Worm (Caenorhabditis elegans) whole organism, L2 larva: Measurements from ENCODE around the gene flp-19.
A peak's percentile ranks its signal among the peaks of the same experiment; 100 is the strongest.

Source experiments
- C34F6.9 ChIP-seq: fragments of 150-350 bp; optimal IDR thresholded peaks from 2 replicates; lab custom pipeline; 2014; ENCODE audit warnings: missing biosample characterization, missing genetic modification characterization
- F13H6.1 ChIP-seq: sonication (generic microtip); optimal IDR thresholded peaks from 2 replicates; lab custom pipeline; 2016; ENCODE audit warnings: missing genetic modification characterization, missing compliant biosample characterization
- Y55F3AM.14 ChIP-seq: fragments of 200-800 bp; sonication (Bioruptor generic); optimal IDR thresholded peaks from 2 replicates; lab custom pipeline; 2018; ENCODE audit warnings: mild to moderate bottlenecking, missing genetic modification characterization, missing compliant biosample characterization
- ZK546.5 ChIP-seq: sonication (generic microtip); optimal IDR thresholded peaks from 2 replicates; lab custom pipeline; 2017; ENCODE audit warnings: missing biosample characterization, missing genetic modification characterization
- alr-1 ChIP-seq: fragments of 150-350 bp; optimal IDR thresholded peaks from 2 replicates; lab custom pipeline; 2014; ENCODE audit warnings: missing biosample characterization, missing genetic modification characterization
- aly-2 ChIP-seq: fragments of 150-350 bp; optimal IDR thresholded peaks from 2 replicates; lab custom pipeline; 2014; ENCODE audit warnings: missing biosample characterization, missing genetic modification characterization
- blmp-1 ChIP-seq: sonication (generic microtip); optimal IDR thresholded peaks from 2 replicates; lab custom pipeline; 2017; ENCODE audit warnings: missing genetic modification characterization, mild to moderate bottlenecking, missing compliant biosample characterization, antibody characterized with exemption, moderate library complexity; ENCODE audit not compliant: insufficient read depth
- ceh-16 ChIP-seq: fragments of 150-350 bp; optimal IDR thresholded peaks from 2 replicates; lab custom pipeline; 2014; ENCODE audit warnings: missing biosample characterization, missing genetic modification characterization
- crh-2 ChIP-seq: sonication (generic microtip); optimal IDR thresholded peaks from 2 replicates; lab custom pipeline; 2017; ENCODE audit warnings: missing biosample characterization, missing genetic modification characterization
- dmd-4 ChIP-seq: sonication (generic microtip); optimal IDR thresholded peaks from 2 replicates; lab custom pipeline; 2017; ENCODE audit warnings: missing biosample characterization, missing genetic modification characterization
- fos-1 ChIP-seq: fragments of 150-350 bp; optimal IDR thresholded peaks from 2 replicates; lab custom pipeline; 2014; ENCODE audit warnings: missing biosample characterization, missing genetic modification characterization
- gmeb-1 ChIP-seq: fragments of 150-350 bp; optimal IDR thresholded peaks from 2 replicates; lab custom pipeline; 2014; ENCODE audit warnings: missing biosample characterization, missing genetic modification characterization
- lin-11 ChIP-seq: fragments of 150-350 bp; sonication (generic microtip); optimal IDR thresholded peaks from 2 replicates; lab custom pipeline; 2014; ENCODE audit warnings: missing biosample characterization, missing genetic modification characterization, inconsistent platforms, mixed read lengths
- lin-13 ChIP-seq: fragments of 150-350 bp; optimal IDR thresholded peaks from 2 replicates; lab custom pipeline; 2014; ENCODE audit warnings: missing biosample characterization, missing genetic modification reagents, missing genetic modification characterization
- lsy-2 ChIP-seq, 2 experiments: fragments of 150-350 bp in 1 of 2; sonication (generic microtip) in 1 of 2; optimal IDR thresholded peaks; 2 replicates each; lab custom pipeline; 2014 to 2017; ENCODE audit warnings: missing biosample characterization in 2 of 2, missing genetic modification characterization in 2 of 2
- mab-5 ChIP-seq: fragments of 150-350 bp; optimal IDR thresholded peaks from 2 replicates; lab custom pipeline; 2014; ENCODE audit warnings: missing biosample characterization, missing genetic modification characterization
- mbf-1 ChIP-seq: sonication (generic microtip); optimal IDR thresholded peaks from 2 replicates; lab custom pipeline; 2017; ENCODE audit warnings: missing biosample characterization, missing genetic modification characterization
- mdl-1 ChIP-seq, 2 experiments: fragments of 150-350 bp in 1 of 2; sonication (generic microtip) in 1 of 2; optimal IDR thresholded peaks; 2 replicates each; lab custom pipeline; 2017; ENCODE audit warnings: missing biosample characterization in 2 of 2, missing genetic modification characterization in 2 of 2
- nhr-12 ChIP-seq: fragments of 150-350 bp; optimal IDR thresholded peaks from 2 replicates; lab custom pipeline; 2014; ENCODE audit warnings: missing biosample characterization, missing genetic modification characterization
- nhr-129 ChIP-seq: fragments of 150-350 bp; optimal IDR thresholded peaks from 2 replicates; lab custom pipeline; 2014; ENCODE audit warnings: missing biosample characterization, missing genetic modification characterization
- nhr-21 ChIP-seq: fragments of 150-350 bp; optimal IDR thresholded peaks from 2 replicates; lab custom pipeline; 2014; ENCODE audit warnings: missing biosample characterization, missing genetic modification characterization
- nhr-23 ChIP-seq: fragments of 150-350 bp; optimal IDR thresholded peaks from 2 replicates; lab custom pipeline; 2014; ENCODE audit warnings: missing biosample characterization, missing genetic modification reagents, missing genetic modification characterization
- nhr-25 ChIP-seq: fragments of 150-350 bp; sonication (generic microtip); optimal IDR thresholded peaks from 3 replicates; lab custom pipeline; 2014; ENCODE audit warnings: missing biosample characterization, missing genetic modification characterization
- nhr-77 ChIP-seq: fragments of 150-350 bp; optimal IDR thresholded peaks from 2 replicates; lab custom pipeline; 2014; ENCODE audit warnings: missing biosample characterization, missing genetic modification characterization
- peb-1 ChIP-seq: fragments of 150-350 bp; optimal IDR thresholded peaks from 2 replicates; lab custom pipeline; 2014; ENCODE audit warnings: missing biosample characterization, missing genetic modification characterization
- sem-4 ChIP-seq: fragments of 150-350 bp; optimal IDR thresholded peaks from 2 replicates; lab custom pipeline; 2014; ENCODE audit warnings: missing biosample characterization, missing genetic modification reagents, missing genetic modification characterization
- skn-1 ChIP-seq: sonication (generic microtip); optimal IDR thresholded peaks from 2 replicates; lab custom pipeline; 2017; ENCODE audit warnings: missing biosample characterization, missing genetic modification characterization
- sma-3 ChIP-seq: sonication (generic microtip); optimal IDR thresholded peaks from 2 replicates; lab custom pipeline; 2016; ENCODE audit warnings: missing genetic modification reagents, missing genetic modification characterization, missing compliant biosample characterization
- sma-9 ChIP-seq, 2 experiments: fragments of 150-350 bp in 1 of 2; sonication (generic microtip) in 1 of 2; optimal IDR thresholded peaks; 2 replicates each; lab custom pipeline; 2014 to 2016; ENCODE audit warnings: missing genetic modification characterization in 2 of 2, mild to moderate bottlenecking in 1 of 2, missing biosample characterization in 1 of 2, missing compliant biosample characterization in 1 of 2, missing genetic modification reagents in 1 of 2, moderate library complexity in 1 of 2
- snpc-4 ChIP-seq: fragments of 150-350 bp; optimal IDR thresholded peaks from 2 replicates; lab custom pipeline; 2014; ENCODE audit warnings: missing biosample characterization, missing genetic modification characterization
- unc-39 ChIP-seq: fragments of 150-350 bp; optimal IDR thresholded peaks from 2 replicates; lab custom pipeline; 2014; ENCODE audit warnings: missing biosample characterization, missing genetic modification characterization
- unc-55 ChIP-seq: fragments of 150-350 bp; sonication (generic microtip); optimal IDR thresholded peaks from 3 replicates; lab custom pipeline; 2014; ENCODE audit warnings: missing biosample characterization, missing genetic modification reagents, missing genetic modification characterization
- unc-62 ChIP-seq: fragments of 150-350 bp; optimal IDR thresholded peaks from 2 replicates; lab custom pipeline; 2014; ENCODE audit warnings: missing biosample characterization, missing genetic modification reagents, missing genetic modification characterization
- zag-1 ChIP-seq: fragments of 150-350 bp; optimal IDR thresholded peaks from 2 replicates; lab custom pipeline; 2014; ENCODE audit warnings: missing biosample characterization, missing genetic modification characterization
- ztf-11 ChIP-seq: sonication (generic microtip); optimal IDR thresholded peaks from 2 replicates; lab custom pipeline; 2017; ENCODE audit warnings: missing biosample characterization, missing genetic modification characterization
- ztf-4 ChIP-seq: fragments of 150-350 bp; optimal IDR thresholded peaks from 2 replicates; lab custom pipeline; 2014; ENCODE audit warnings: missing biosample characterization, missing genetic modification characterization

flp-19 gene

ce11 chrX:10576872-10577271 lies 27.6 kb upstream of the flp-19 start, which contains the start of gene nhx-5:
Gene nhx-5, plus strand, starts transcription at chrX:10576953.
- TF ChIP-seq alr-1 = no peak
- no peak for TF ChIP-seq nhr-77 (tag; lab: Kevin White, UChicago)
- TF ChIP-seq crh-2 = no peak
- no peak for TF ChIP-seq ztf-4 (tag; lab: Kevin White, UChicago)
- no peak for TF ChIP-seq ceh-16
- TF ChIP-seq ztf-11 (tag; lab: Kevin White, UChicago) = no peak
- no peak for TF ChIP-seq unc-55
- TF ChIP-seq C34F6.9 (tag; lab: Kevin White, UChicago) = no peak
- no peak for TF ChIP-seq Y55F3AM.14 (GFP tag; lab: Kevin White, UChicago)
- TF ChIP-seq mbf-1 = no peak
- TF ChIP-seq aly-2 (tag; lab: Kevin White, UChicago) = no peak
- TF ChIP-seq peb-1 (tag; lab: Kevin White, UChicago) = no peak
- no peak for TF ChIP-seq nhr-12 (tag; lab: Kevin White, UChicago)
- TF ChIP-seq lsy-2 (tag; optimal IDR thresholded peaks at IDR 0.05; lab: Kevin White, UChicago) = no peak
- no peak for TF ChIP-seq lin-13 (GFP tag; lab: Kevin White, UChicago)
- no peak for TF ChIP-seq sma-3 (GFP tag; lab: Kevin White, UChicago)
- no peak for TF ChIP-seq gmeb-1
- no peak for TF ChIP-seq skn-1 (tag; lab: Kevin White, UChicago)
- no peak for TF ChIP-seq snpc-4
- no peak for TF ChIP-seq nhr-25

- TF ChIP-seq mbf-1 (no peak), mdl-1 (tag; optimal IDR thresholded peaks at IDR 0.05; lab: Kevin White, UChicago) (no peak), F13H6.1 (no peak), ztf-11 (tag; lab: Kevin White, UChicago) (no peak)
Measured at ce11 chrX:10589465-10589864, 15.0 kb upstream of the flp-19 start, which contains the start of gene F57C7.4. Gene F57C7.4, minus strand, starts transcription at chrX:10589565.

DNA sequence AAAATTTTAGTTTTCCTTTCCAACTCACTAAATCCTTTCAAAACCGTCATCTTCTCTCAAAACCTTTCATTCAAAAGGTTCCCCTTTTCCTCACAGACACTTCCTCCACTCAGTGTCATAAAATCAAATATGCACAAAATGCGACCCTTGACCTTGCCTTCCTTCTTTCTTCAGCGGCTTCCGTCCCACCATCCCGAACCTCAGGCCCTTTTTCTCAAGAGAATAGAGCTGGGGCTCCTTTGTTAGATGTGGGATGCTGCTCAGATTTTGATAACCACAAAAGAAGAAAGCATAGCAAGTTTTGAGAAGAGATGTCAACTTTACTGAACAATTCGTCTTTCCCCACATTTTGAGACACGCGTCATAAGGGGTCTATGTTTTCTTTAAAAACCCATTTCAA lies 13.7 kb upstream of the flp-19 start:
- TF ChIP-seq alr-1 = no peak
- TF ChIP-seq lsy-2 (tag; optimal IDR thresholded peaks at IDR 0.05; lab: Kevin White, UChicago) = peak in 1 of 2 experiments; percentile 13
- TF ChIP-seq, all 48 proteins: peak for 1

- no peak for TF ChIP-seq nhr-77 (tag; lab: Kevin White, UChicago)
- TF ChIP-seq ZK546.5 (tag; lab: Kevin White, UChicago) = no peak
- TF ChIP-seq lin-11 (tag; lab: Kevin White, UChicago) = no peak
- TF ChIP-seq fos-1 = no peak
- TF ChIP-seq F13H6.1 = no peak
- no peak for TF ChIP-seq sem-4
- TF ChIP-seq blmp-1 = no peak
- peak; percentile 0 for TF ChIP-seq nhr-21 (tag; lab: Kevin White, UChicago)
Measured at ce11 chrX:10591208-10591782, 13.2 kb upstream of the flp-19 start.

DNA sequence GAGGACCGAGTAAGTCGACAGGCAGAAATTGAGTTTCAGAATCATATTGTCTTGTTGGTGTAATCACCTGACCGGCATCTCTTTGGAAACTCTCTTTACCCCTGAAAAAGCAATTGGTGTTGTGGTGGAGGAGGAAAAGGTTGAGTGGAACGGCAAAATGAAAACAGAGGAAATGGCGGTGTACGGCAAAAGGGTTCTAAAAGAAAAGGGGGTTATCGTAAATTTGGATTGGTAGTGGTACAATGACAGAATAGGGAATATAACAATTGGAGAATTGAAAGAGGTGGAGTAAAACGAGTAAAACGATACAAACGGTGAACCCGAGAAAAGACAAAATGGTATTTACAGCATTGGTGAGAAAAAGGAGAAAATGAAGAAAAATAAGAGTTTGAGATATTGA lies 11.3 kb upstream of the flp-19 start, which contains the start of gene sdn-1:
Gene sdn-1, minus strand, starts transcription at position 101 of the 400 bp plus-strand sequence.
- TF ChIP-seq ztf-4 (tag; lab: Kevin White, UChicago) (no peak), zag-1 (no peak), lsy-2 (tag; optimal IDR thresholded peaks at IDR 0.05; lab: Kevin White, UChicago) (no peak), nhr-23 (tag; lab: Kevin White, UChicago) (no peak), unc-39 (tag; lab: Kevin White, UChicago) (no peak), nhr-129 (tag; lab: Kevin White, UChicago) (no peak), mab-5 (tag; lab: Kevin White, UChicago) (no peak)

- TF ChIP-seq skn-1 (tag; lab: Kevin White, UChicago) (no peak), nhr-25 (peak; percentile 15), mab-5 (tag; lab: Kevin White, UChicago) (no peak), nhr-21 (tag; lab: Kevin White, UChicago) (peak; percentile 72), dmd-4 (tag; lab: Kevin White, UChicago) (no peak), blmp-1 (peak; percentile 60), unc-62 (GFP tag; lab: Kevin White, UChicago) (no peak), sma-3 (GFP tag; lab: Kevin White, UChicago) (peak; percentile 9), lin-13 (GFP tag; lab: Kevin White, UChicago) (no peak), lsy-2 (tag; optimal IDR thresholded peaks at IDR 0.05; lab: Kevin White, UChicago) (peak in 1 of 2 experiments; percentile 24), sma-9 (GFP tag; optimal IDR thresholded peaks at IDR 0.05; lab: Kevin White, UChicago) (peak; percentile 0), sma-9 (tag; optimal IDR thresholded peaks at IDR 0.05; lab: Kevin White, UChicago) (no peak), peb-1 (tag; lab: Kevin White, UChicago) (no peak), nhr-129 (tag; lab: Kevin White, UChicago) (peak; percentile 29)
Measured at ce11 chrX:10593756-10594376, 10.6 kb upstream of the flp-19 start.
